Worm (Caenorhabditis elegans) whole organism, young adult: Measurements from ENCODE around the gene F07C3.2.
A peak's percentile ranks its signal among the peaks of the same experiment; 100 is the strongest.

Source experiments
- B0019.2 ChIP-seq: fragments of 200-800 bp; sonication (Bioruptor generic); conservative IDR thresholded peaks from 2 replicates; pipeline ENCODE4 v1.3.6; 2022; ENCODE audit warnings: missing genetic modification reagents, missing genetic modification characterization, missing compliant biosample characterization
- B0035.1 ChIP-seq: sonication (generic microtip); optimal IDR thresholded peaks from 2 replicates; lab custom pipeline; 2016; ENCODE audit warnings: missing genetic modification characterization, mild to moderate bottlenecking, missing compliant biosample characterization, missing genotype, missing genetic modification reagents
- D2030.7 ChIP-seq: fragments of 200-800 bp; sonication (Bioruptor generic); IDR thresholded peaks from 2 replicates; pipeline ENCODE4 v1.3.6; 2022; ENCODE audit warnings: missing genetic modification reagents, missing genetic modification characterization, missing compliant biosample characterization
- F23B12.7 ChIP-seq: sonication (generic microtip); optimal IDR thresholded peaks from 2 replicates; lab custom pipeline; 2017; ENCODE audit warnings: missing genetic modification characterization, mild to moderate bottlenecking, missing compliant biosample characterization, antibody characterized with exemption, moderate library complexity; ENCODE audit not compliant: insufficient read depth
- F49E8.2 ChIP-seq: sonication (generic microtip); optimal IDR thresholded peaks from 3 replicates; lab custom pipeline; 2017; ENCODE audit warnings: missing genetic modification characterization, mild to moderate bottlenecking, missing compliant biosample characterization, antibody characterized with exemption, moderate library complexity; ENCODE audit not compliant: insufficient read depth
- F52B5.7 ChIP-seq: sonication (generic microtip); optimal IDR thresholded peaks from 2 replicates; lab custom pipeline; 2016; ENCODE audit warnings: mild to moderate bottlenecking, missing genetic modification characterization, missing compliant biosample characterization
- F55B11.4 ChIP-seq: sonication (generic microtip); optimal IDR thresholded peaks from 2 replicates; lab custom pipeline; 2016; ENCODE audit warnings: missing compliant biosample characterization, missing genetic modification characterization, borderline replicate concordance; ENCODE audit not compliant: insufficient read depth
- K12H6.12 ChIP-seq: fragments of 200-800 bp; sonication (Bioruptor generic); optimal IDR thresholded peaks from 2 replicates; lab custom pipeline; 2018; ENCODE audit warnings: mild to moderate bottlenecking, missing genetic modification characterization, missing compliant biosample characterization
- T26A5.8 ChIP-seq: sonication (generic microtip); optimal IDR thresholded peaks from 2 replicates; lab custom pipeline; 2016; ENCODE audit warnings: missing genetic modification characterization, missing compliant biosample characterization
- ama-1 ChIP-seq, 3 experiments: fragments of 150-350 bp in 1 of 3; sonication (generic microtip) in 2 of 3; optimal IDR thresholded peaks; 2 replicates each; lab custom pipeline; 2014 to 2018; ENCODE audit warnings: missing biosample characterization in 2 of 3, missing genetic modification characterization in 2 of 3, missing genetic modification reagents in 2 of 3
- aptf-2 ChIP-seq: fragments of 200-800 bp; sonication (Bioruptor generic); conservative IDR thresholded peaks from 2 replicates; pipeline ENCODE4 v1.3.6; 2022; ENCODE audit warnings: missing genetic modification reagents, missing genetic modification characterization, missing compliant biosample characterization
- atf-7 ChIP-seq: sonication (generic microtip); optimal IDR thresholded peaks from 2 replicates; lab custom pipeline; 2017; ENCODE audit warnings: mild to moderate bottlenecking, missing genetic modification characterization, missing compliant biosample characterization
- attf-3 ChIP-seq: fragments of 200-800 bp; sonication (Bioruptor generic); conservative IDR thresholded peaks from 2 replicates; pipeline ENCODE4 v1.3.6; 2022; ENCODE audit warnings: missing genetic modification reagents, missing genetic modification characterization, missing compliant biosample characterization
- ccch-3 ChIP-seq: fragments of 200-800 bp; sonication (Bioruptor generic); optimal IDR thresholded peaks from 2 replicates; lab custom pipeline; 2018; ENCODE audit warnings: mild to moderate bottlenecking, missing genetic modification characterization, missing compliant biosample characterization
- cebp-2 ChIP-seq: fragments of 200-800 bp; sonication (Bioruptor generic); IDR thresholded peaks from 2 replicates; pipeline ENCODE4 v1.3.6; 2022; ENCODE audit warnings: missing genetic modification characterization, missing compliant biosample characterization
- ceh-27 ChIP-seq: fragments of 200-800 bp; sonication (Bioruptor generic); optimal IDR thresholded peaks from 2 replicates; lab custom pipeline; 2018; ENCODE audit warnings: mild to moderate bottlenecking, missing genetic modification characterization, moderate library complexity, missing compliant biosample characterization
- ceh-40 ChIP-seq: fragments of 200-800 bp; sonication (Bioruptor generic); IDR thresholded peaks from 2 replicates; pipeline ENCODE4 v1.3.6; 2022; ENCODE audit warnings: missing genetic modification characterization, missing compliant biosample characterization
- ceh-58 ChIP-seq: fragments of 200-800 bp; sonication (Bioruptor generic); IDR thresholded peaks from 2 replicates; pipeline ENCODE4 v1.3.6; 2022; ENCODE audit warnings: missing genetic modification characterization, missing compliant biosample characterization
- egl-18 ChIP-seq: fragments of 200-800 bp; sonication (Bioruptor generic); IDR thresholded peaks from 2 replicates; pipeline ENCODE4 v1.3.6; 2022; ENCODE audit warnings: missing genetic modification reagents, missing genetic modification characterization, missing compliant biosample characterization
- ets-4 ChIP-seq: fragments of 200-800 bp; sonication (Bioruptor generic); optimal IDR thresholded peaks from 2 replicates; lab custom pipeline; 2018; ENCODE audit warnings: mild to moderate bottlenecking, missing genetic modification characterization, missing compliant biosample characterization
- hrde-1 ChIP-seq: sonication (generic microtip); optimal IDR thresholded peaks from 2 replicates; lab custom pipeline; 2016; ENCODE audit warnings: missing genetic modification characterization, mild to moderate bottlenecking, missing compliant biosample characterization, moderate library complexity, missing genotype, missing genetic modification reagents, borderline replicate concordance
- lin-40 ChIP-seq: sonication (generic microtip); optimal IDR thresholded peaks from 2 replicates; lab custom pipeline; 2016; ENCODE audit warnings: missing genetic modification characterization, mild to moderate bottlenecking, missing compliant biosample characterization, missing genotype, missing genetic modification reagents
- madf-10 ChIP-seq: sonication (generic microtip); optimal IDR thresholded peaks from 2 replicates; lab custom pipeline; 2016; ENCODE audit warnings: mild to moderate bottlenecking, missing genetic modification characterization, missing compliant biosample characterization
- madf-3 ChIP-seq: fragments of 200-800 bp; sonication (Bioruptor generic); IDR thresholded peaks from 2 replicates; pipeline ENCODE4 v1.3.6; 2022; ENCODE audit warnings: missing genetic modification reagents, missing genetic modification characterization, missing compliant biosample characterization
- madf-6 ChIP-seq: fragments of 200-800 bp; sonication (Bioruptor generic); IDR thresholded peaks from 2 replicates; pipeline ENCODE4 v1.3.6; 2022; ENCODE audit warnings: missing genetic modification reagents, missing genetic modification characterization, missing compliant biosample characterization
- madf-8 ChIP-seq: fragments of 200-800 bp; sonication (Bioruptor generic); conservative IDR thresholded peaks from 2 replicates; pipeline ENCODE4 v1.3.6; 2022; ENCODE audit warnings: missing genetic modification reagents, missing genetic modification characterization, missing compliant biosample characterization
- mcd-1 ChIP-seq: fragments of 200-800 bp; sonication (Bioruptor generic); IDR thresholded peaks from 2 replicates; pipeline ENCODE4 v1.3.6; 2022; ENCODE audit warnings: missing genetic modification reagents, missing genetic modification characterization, missing compliant biosample characterization
- mel-28 ChIP-seq: sonication (generic microtip); optimal IDR thresholded peaks from 2 replicates; lab custom pipeline; 2016; ENCODE audit warnings: borderline replicate concordance, mild to moderate bottlenecking, missing genetic modification characterization, missing compliant biosample characterization
- nfyb-1 ChIP-seq: fragments of 200-800 bp; sonication (Bioruptor generic); IDR thresholded peaks from 2 replicates; pipeline ENCODE4 v1.3.6; 2022; ENCODE audit warnings: missing genetic modification reagents, missing genetic modification characterization, missing compliant biosample characterization
- nhr-80 ChIP-seq: sonication (generic microtip); optimal IDR thresholded peaks from 2 replicates; lab custom pipeline; 2016; ENCODE audit warnings: missing genetic modification characterization, missing compliant biosample characterization
- nhr-90 ChIP-seq: sonication (generic microtip); optimal IDR thresholded peaks from 2 replicates; lab custom pipeline; 2016; ENCODE audit warnings: missing genotype, mild to moderate bottlenecking, missing genetic modification characterization, missing compliant biosample characterization
- pbrm-1 ChIP-seq: fragments of 200-800 bp; sonication (Bioruptor generic); IDR thresholded peaks from 2 replicates; pipeline ENCODE4 v1.3.6; 2022; ENCODE audit warnings: missing genetic modification reagents, missing genetic modification characterization, missing compliant biosample characterization
- rec-8 ChIP-seq, 2 experiments: sonication (generic microtip); optimal IDR thresholded peaks; 2 replicates each; lab custom pipeline; 2016; ENCODE audit warnings: mild to moderate bottlenecking in 2 of 2, missing genetic modification characterization in 2 of 2, missing genetic modification reagents in 2 of 2, missing genotype in 2 of 2, missing biosample characterization in 1 of 2, missing compliant biosample characterization in 1 of 2, moderate library complexity in 1 of 2
- rpc-1 ChIP-seq, 2 experiments: fragments of 150-350 bp in 1 of 2; sonication (generic microtip) in 1 of 2; optimal IDR thresholded peaks; 2 replicates each; lab custom pipeline; 2014 to 2018; ENCODE audit warnings: missing biosample characterization in 1 of 2, missing genetic modification characterization in 1 of 2, missing genetic modification reagents in 1 of 2, missing genotype in 1 of 2
- snpc-1.3 ChIP-seq: sonication (generic microtip); optimal IDR thresholded peaks from 2 replicates; lab custom pipeline; 2017; ENCODE audit warnings: missing genetic modification characterization, mild to moderate bottlenecking, missing compliant biosample characterization, antibody characterized with exemption, moderate library complexity, missing genotype, missing genetic modification reagents; ENCODE audit not compliant: insufficient read depth
- somi-1 ChIP-seq: fragments of 200-800 bp; sonication (Bioruptor generic); optimal IDR thresholded peaks from 2 replicates; lab custom pipeline; 2018; ENCODE audit warnings: mild to moderate bottlenecking, missing genetic modification characterization, missing compliant biosample characterization
- tbp1 ChIP-seq: fragments of 200-800 bp; sonication (Bioruptor generic); optimal IDR thresholded peaks from 2 replicates; lab custom pipeline; 2018; ENCODE audit warnings: mild to moderate bottlenecking, missing genetic modification characterization, missing compliant biosample characterization
- unc-130 ChIP-seq: sonication (generic microtip); optimal IDR thresholded peaks from 2 replicates; lab custom pipeline; 2016; ENCODE audit warnings: missing genetic modification reagents, missing genetic modification characterization, missing compliant biosample characterization
- xnd-1 ChIP-seq: sonication (generic microtip); optimal IDR thresholded peaks from 2 replicates; lab custom pipeline; 2016; ENCODE audit warnings: missing genotype, missing genetic modification reagents, missing genetic modification characterization, missing compliant biosample characterization
- ztf-6 ChIP-seq: fragments of 200-800 bp; sonication (Bioruptor generic); IDR thresholded peaks from 2 replicates; pipeline ENCODE4 v1.3.6; 2022; ENCODE audit warnings: missing genetic modification reagents, missing genetic modification characterization, missing compliant biosample characterization

Gene F07C3.2

DNA sequence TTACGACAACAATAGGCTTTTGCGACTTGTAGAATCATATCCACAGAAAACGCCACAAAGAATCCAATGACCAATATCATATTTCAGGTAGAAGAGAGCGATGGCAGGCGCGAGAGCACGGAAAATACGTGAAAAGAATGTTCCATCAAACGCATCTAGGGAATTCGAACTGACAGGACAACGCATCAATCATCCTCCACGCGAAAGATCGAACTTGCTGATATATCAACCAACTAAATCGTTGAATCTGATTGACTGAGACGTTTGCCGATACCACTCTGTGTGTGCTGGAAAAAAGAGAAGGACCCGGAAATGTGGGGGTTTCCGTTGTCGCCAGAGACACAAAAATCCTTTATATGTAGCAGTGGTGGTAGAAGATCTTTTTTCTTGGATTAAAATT, 7.7 kb upstream of the F07C3.2 start:
- TF ChIP-seq unc-130 (GFP tag; lab: Kevin White, UChicago) (no peak), madf-6 (GFP tag; lab: Robert Waterston, UW) (0 out of 2 replicates have a peak, but pooled peaks have one; percentile 24), pbrm-1 (GFP tag; lab: Robert Waterston, UW) (no peak), ceh-58 (no peak)

DNA sequence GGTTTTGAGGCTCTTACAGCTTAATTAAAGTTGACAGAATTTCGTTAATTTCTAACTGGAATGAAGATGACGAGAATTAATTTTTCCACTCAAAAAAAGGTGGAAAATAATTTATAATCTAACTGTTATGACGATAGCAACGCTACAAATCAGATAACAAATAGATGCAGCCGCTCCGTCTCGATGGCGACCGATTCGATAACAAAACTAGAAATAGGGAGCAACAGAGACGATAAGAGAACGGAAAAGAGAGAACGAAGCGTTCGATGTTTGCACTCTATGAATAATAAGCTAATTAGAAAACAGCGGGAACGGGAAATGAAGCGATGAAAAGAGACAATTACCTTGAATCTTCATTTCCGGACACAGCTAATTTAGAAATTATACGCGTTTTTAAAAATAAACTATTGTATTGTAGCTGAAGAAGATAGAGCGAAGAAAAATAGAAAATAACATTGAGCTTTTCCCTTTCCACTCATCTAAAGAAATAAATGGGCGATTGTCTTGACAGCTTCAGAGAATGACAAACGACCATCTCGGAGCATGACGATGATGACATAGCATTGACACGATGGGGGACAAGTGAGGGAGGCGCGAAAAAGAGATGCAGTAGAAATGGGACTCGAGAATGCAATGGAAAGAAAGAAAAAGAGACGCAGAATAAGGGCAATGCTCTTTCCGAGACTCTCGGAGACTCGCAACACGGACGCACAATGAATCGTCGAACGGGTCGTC, 7.1 kb upstream of the F07C3.2 start:
- TF ChIP-seq cebp-2 (GFP tag; lab: Robert Waterston, UW), result no peak
- no peak for TF ChIP-seq nhr-90
- no peak for TF ChIP-seq ets-4 (GFP tag; lab: Kevin White, UChicago)
- no peak for TF ChIP-seq lin-40 (tag; lab: Kevin White, UChicago)
- TF ChIP-seq mel-28 (tag; lab: Kevin White, UChicago), result no peak
- peak; percentile 10 for TF ChIP-seq K12H6.12 (tag; lab: Kevin White, UChicago)
- TF ChIP-seq D2030.7 (GFP tag; lab: Robert Waterston, UW), result no peak
- peak; percentile 88 for TF ChIP-seq nhr-80 (tag; lab: Kevin White, UChicago)
- TF ChIP-seq atf-7 (tag; lab: Kevin White, UChicago), result no peak
- TF ChIP-seq F49E8.2 (tag; lab: Kevin White, UChicago), result no peak
- no peak for TF ChIP-seq ceh-40 (GFP tag; lab: Robert Waterston, UW)
- TF ChIP-seq F52B5.7 (tag; lab: Kevin White, UChicago), result no peak
- TF ChIP-seq madf-6 (GFP tag; lab: Robert Waterston, UW), result no peak
- TF ChIP-seq B0019.2, result no peak

DNA sequence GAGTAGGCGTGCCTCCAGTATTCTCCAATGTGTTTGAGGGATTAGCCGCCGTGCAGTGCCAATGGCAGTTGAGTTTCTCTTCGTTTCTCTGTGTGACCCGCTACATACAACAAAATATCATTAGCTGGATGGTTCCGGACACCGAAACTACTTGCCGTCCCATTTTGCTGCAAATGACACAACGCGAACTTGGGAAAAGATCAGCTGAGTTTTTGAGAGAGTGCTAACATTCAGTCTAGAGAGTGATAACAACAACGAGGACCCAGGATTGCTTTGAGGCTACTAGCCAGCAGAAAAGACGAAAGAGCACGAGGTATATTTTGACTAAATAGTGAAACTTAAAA, 6.5 kb upstream of the F07C3.2 start:
- TF ChIP-seq madf-6 (GFP tag; lab: Robert Waterston, UW) (0 out of 2 replicates have a peak, but pooled peaks have one; percentile 21), ceh-27 (GFP tag; lab: Kevin White, UChicago) (no peak), madf-3 (GFP tag; lab: Robert Waterston, UW) (0 out of 2 replicates have a peak, but pooled peaks have one; percentile 47)

DNA sequence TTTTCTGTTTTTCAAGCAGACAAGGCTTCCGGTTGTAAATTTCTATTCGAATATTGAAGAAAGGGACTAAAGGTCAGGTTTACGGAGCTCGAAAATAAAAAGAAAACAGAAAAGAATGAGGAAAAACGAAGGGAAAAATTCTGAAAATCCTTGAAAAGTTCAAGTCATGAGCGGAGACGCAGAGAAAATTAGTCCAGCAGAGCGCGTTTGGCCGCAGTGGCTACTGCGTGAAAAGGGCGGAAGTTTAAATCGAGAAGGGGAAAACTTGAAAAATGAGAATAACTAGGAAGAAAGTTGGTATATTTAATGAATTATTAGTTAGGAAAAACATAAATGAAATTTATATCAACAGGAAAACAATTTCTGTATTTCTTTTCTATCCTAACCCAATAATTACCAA, 5.5 kb upstream of the F07C3.2 start:
- TF ChIP-seq madf-8 (no peak), somi-1 (no peak), ceh-27 (GFP tag; lab: Kevin White, UChicago) (no peak), nhr-90 (no peak), ztf-6 (GFP tag; lab: Robert Waterston, UW) (no peak), egl-18 (GFP tag; lab: Robert Waterston, UW) (no peak), ama-1 (optimal IDR thresholded peaks at IDR 0.05; lab: Kevin White, UChicago) (no peak), ama-1 (GFP tag; optimal IDR thresholded peaks at IDR 0.05; lab: Kevin White, UChicago) (no peak), nfyb-1 (GFP tag; lab: Robert Waterston, UW) (no peak), T26A5.8 (no peak), rec-8 (tag; optimal IDR thresholded peaks at IDR 0.05; lab: Kevin White, UChicago) (no peak), rpc-1 (optimal IDR thresholded peaks at IDR 0.05; lab: Kevin White, UChicago) (no peak), rpc-1 (tag; optimal IDR thresholded peaks at IDR 0.05; lab: Kevin White, UChicago) (no peak), madf-10 (tag; lab: Kevin White, UChicago) (no peak), attf-3 (no peak), tbp1 (GFP tag; lab: Kevin White, UChicago) (peak; percentile 4), cebp-2 (GFP tag; lab: Robert Waterston, UW) (no peak), mcd-1 (GFP tag; lab: Robert Waterston, UW) (peak; percentile 88), aptf-2 (GFP tag; lab: Robert Waterston, UW) (no peak), F55B11.4 (tag; lab: Kevin White, UChicago) (no peak), xnd-1 (tag; lab: Kevin White, UChicago) (no peak), F23B12.7 (tag; lab: Kevin White, UChicago) (peak; percentile 82), lin-40 (tag; lab: Kevin White, UChicago) (no peak), hrde-1 (tag; lab: Kevin White, UChicago) (no peak), B0035.1 (tag; lab: Kevin White, UChicago) (no peak), snpc-1.3 (tag; lab: Kevin White, UChicago) (peak; percentile 9), ccch-3 (GFP tag; lab: Kevin White, UChicago) (no peak)
